Worm (Caenorhabditis elegans) whole organism, L1 larva: Measurements from ENCODE around the gene str-85.
A peak's percentile ranks its signal among the peaks of the same experiment; 100 is the strongest.

Experiments used
- efl-1 ChIP-seq, 4 experiments: fragments of 150-350 bp; optimal IDR thresholded peaks in 3 of 4; peaks in 1 of 4; 1 replicate in 1 of 4; 2 replicates in 3 of 4; lab custom pipeline; 2014; ENCODE audit warnings: missing biosample characterization in 2 of 4, missing genetic modification characterization in 2 of 4, missing genetic modification reagents in 2 of 4
- lin-15B ChIP-seq: fragments of 150-350 bp; sonication (generic microtip); optimal IDR thresholded peaks from 3 replicates; lab custom pipeline; 2014; ENCODE audit warnings: missing biosample characterization, missing genetic modification characterization
- nhr-19 ChIP-seq: fragments of 200-800 bp; sonication (Bioruptor generic); conservative IDR thresholded peaks from 2 replicates; pipeline ENCODE4 v1.3.6; 2022; ENCODE audit warnings: missing genetic modification characterization, missing compliant biosample characterization
- nhr-84 ChIP-seq: sonication (generic microtip); optimal IDR thresholded peaks from 2 replicates; lab custom pipeline; 2017; ENCODE audit warnings: missing biosample characterization, missing genetic modification characterization
- nhr-90 ChIP-seq: sonication (generic microtip); optimal IDR thresholded peaks from 2 replicates; lab custom pipeline; 2016; ENCODE audit warnings: mild to moderate bottlenecking, missing genetic modification characterization, missing compliant biosample characterization; ENCODE audit not compliant: poor library complexity
- pag-3 ChIP-seq: sonication (generic microtip); optimal IDR thresholded peaks from 2 replicates; lab custom pipeline; 2017; ENCODE audit warnings: missing genetic modification characterization, mild to moderate bottlenecking, missing compliant biosample characterization, antibody characterized with exemption, borderline replicate concordance; ENCODE audit not compliant: insufficient read depth
- pqm-1 ChIP-seq: sonication (generic microtip); optimal IDR thresholded peaks from 3 replicates; lab custom pipeline; 2017; ENCODE audit warnings: missing biosample characterization, missing genetic modification characterization
- snpc-4 ChIP-seq: fragments of 150-350 bp; optimal IDR thresholded peaks from 2 replicates; lab custom pipeline; 2014; ENCODE audit warnings: missing biosample characterization, missing genetic modification characterization
- tbx-2 ChIP-seq: sonication (generic microtip); optimal IDR thresholded peaks from 2 replicates; lab custom pipeline; 2016; ENCODE audit warnings: missing genetic modification characterization, missing compliant biosample characterization
- unc-62 ChIP-seq: fragments of 150-350 bp; optimal IDR thresholded peaks from 2 replicates; lab custom pipeline; 2014; ENCODE audit warnings: missing biosample characterization, missing genetic modification reagents, missing genetic modification characterization
- unc-86 ChIP-seq: sonication (generic microtip); optimal IDR thresholded peaks from 2 replicates; lab custom pipeline; 2016; ENCODE audit warnings: missing genetic modification characterization, missing compliant biosample characterization
- zag-1 ChIP-seq: fragments of 150-350 bp; optimal IDR thresholded peaks from 2 replicates; lab custom pipeline; 2014; ENCODE audit warnings: missing biosample characterization, missing genetic modification characterization

DNA sequence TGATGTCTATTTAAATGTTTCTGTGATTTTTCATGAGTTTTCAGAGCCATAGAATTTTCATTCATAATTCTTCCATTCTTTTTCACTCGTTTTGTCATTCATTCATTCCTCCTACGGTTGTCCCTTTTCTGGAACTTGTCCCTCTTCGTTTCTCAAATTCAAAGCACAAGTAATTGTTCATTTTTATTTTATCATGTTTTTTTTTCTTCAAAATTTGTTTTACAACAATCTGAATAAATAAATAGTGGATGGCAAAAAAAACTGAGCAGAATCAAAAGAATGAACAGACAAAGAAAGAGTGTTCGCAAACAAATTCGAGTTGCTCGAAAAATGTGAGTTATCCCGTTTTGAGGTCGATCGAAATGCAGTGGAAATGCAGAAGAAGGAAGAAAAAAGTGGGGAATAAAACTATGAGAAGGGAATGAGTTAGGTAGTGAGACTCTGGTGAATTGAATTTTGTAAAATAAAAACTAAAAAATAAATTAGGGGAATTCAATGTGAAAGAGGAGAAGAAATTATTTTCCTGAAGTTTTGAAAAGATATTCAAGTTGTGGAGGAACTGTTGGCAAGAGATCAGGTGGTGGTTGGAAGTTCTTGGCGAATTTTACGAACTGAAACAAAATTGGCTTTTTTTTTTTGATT is 46.1 kb downstream of the str-85 start:
- TF ChIP-seq lin-15B (no peak), nhr-84 (tag; lab: Kevin White, UChicago) (no peak), tbx-2 (tag; lab: Kevin White, UChicago) (no peak), nhr-90 (peak; percentile 38), pag-3 (tag; lab: Kevin White, UChicago) (no peak), nhr-19 (GFP tag; lab: Robert Waterston, UW) (peak; percentile 51), snpc-4 (tag; lab: Kevin White, UChicago) (no peak), unc-86 (tag; lab: Kevin White, UChicago) (no peak), zag-1 (tag; lab: Kevin White, UChicago) (no peak), pqm-1 (no peak), efl-1 (optimal IDR thresholded peaks at IDR 0.05; lab: Kevin White, UChicago) (no peak), efl-1 (GFP tag; optimal IDR thresholded peaks at IDR 0.05 in 1 of 2; lab: Kevin White, UChicago) (peak in 1 of 2 experiments; percentile 8), unc-62 (GFP tag; lab: Kevin White, UChicago) (no peak)
